Worm (Caenorhabditis elegans) whole organism, L2 larva: ENCODE data around the gene Y45F3A.1.

Experiments
- ama-1 ChIP-seq: fragments of 150-350 bp; optimal IDR thresholded peaks from 2 replicates; lab custom pipeline; 2018; ENCODE audit warnings: inconsistent platforms
- blmp-1 ChIP-seq: sonication (generic microtip); optimal IDR thresholded peaks from 2 replicates; lab custom pipeline; 2017; ENCODE audit warnings: missing genetic modification characterization, mild to moderate bottlenecking, missing compliant biosample characterization, antibody characterized with exemption, moderate library complexity; ENCODE audit not compliant: insufficient read depth
- egl-27 ChIP-seq: sonication (generic microtip); optimal IDR thresholded peaks from 3 replicates; lab custom pipeline; 2017; ENCODE audit warnings: missing biosample characterization, missing genetic modification reagents, missing genetic modification characterization
- elt-1 ChIP-seq: fragments of 150-350 bp; optimal IDR thresholded peaks from 2 replicates; lab custom pipeline; 2014; ENCODE audit warnings: missing biosample characterization, missing genetic modification characterization
- elt-3 ChIP-seq: sonication (generic microtip); optimal IDR thresholded peaks from 2 replicates; lab custom pipeline; 2017; ENCODE audit warnings: missing biosample characterization, missing genetic modification characterization
- gmeb-1 ChIP-seq: fragments of 150-350 bp; optimal IDR thresholded peaks from 2 replicates; lab custom pipeline; 2014; ENCODE audit warnings: missing biosample characterization, missing genetic modification characterization
- lin-39 ChIP-seq: fragments of 150-350 bp; optimal IDR thresholded peaks from 2 replicates; lab custom pipeline; 2014; ENCODE audit warnings: missing biosample characterization, missing genetic modification reagents, missing genetic modification characterization
- nhr-10 ChIP-seq: sonication (generic microtip); optimal IDR thresholded peaks from 2 replicates; lab custom pipeline; 2017; ENCODE audit warnings: missing biosample characterization, missing genetic modification characterization
- nhr-237 ChIP-seq: fragments of 150-350 bp; optimal IDR thresholded peaks from 2 replicates; lab custom pipeline; 2014; ENCODE audit warnings: missing biosample characterization, missing genetic modification characterization
- sma-3 ChIP-seq: sonication (generic microtip); optimal IDR thresholded peaks from 2 replicates; lab custom pipeline; 2016; ENCODE audit warnings: missing genetic modification reagents, missing genetic modification characterization, missing compliant biosample characterization
- snpc-4 ChIP-seq: fragments of 150-350 bp; optimal IDR thresholded peaks from 2 replicates; lab custom pipeline; 2014; ENCODE audit warnings: missing biosample characterization, missing genetic modification characterization
- unc-39 ChIP-seq: fragments of 150-350 bp; optimal IDR thresholded peaks from 2 replicates; lab custom pipeline; 2014; ENCODE audit warnings: missing biosample characterization, missing genetic modification characterization
- unc-62 ChIP-seq: fragments of 150-350 bp; optimal IDR thresholded peaks from 2 replicates; lab custom pipeline; 2014; ENCODE audit warnings: missing biosample characterization, missing genetic modification reagents, missing genetic modification characterization
- ztf-11 ChIP-seq: sonication (generic microtip); optimal IDR thresholded peaks from 2 replicates; lab custom pipeline; 2017; ENCODE audit warnings: missing biosample characterization, missing genetic modification characterization

- TF ChIP-seq unc-39 (tag; lab: Kevin White, UChicago) (no peak), elt-1 (tag; lab: Kevin White, UChicago) (no peak), nhr-237 (tag; lab: Kevin White, UChicago) (no peak), nhr-10 (tag; lab: Kevin White, UChicago) (no peak), lin-39 (tag; lab: Kevin White, UChicago) (no peak), blmp-1 (tag; lab: Kevin White, UChicago) (no peak), ztf-11 (no peak), snpc-4 (tag; lab: Kevin White, UChicago) (no peak), egl-27 (tag; lab: Kevin White, UChicago) (no peak), sma-3 (no peak), ama-1 (no peak), unc-62 (GFP tag; lab: Kevin White, UChicago) (no peak), elt-3 (tag; lab: Kevin White, UChicago) (no peak), gmeb-1 (tag; lab: Kevin White, UChicago) (no peak)
These were observed 34.7 kb upstream of the Y45F3A.1 start, which contains the start of gene Y39A1A.3 for ce11 chrIII:10596387-10596786.
